Worm (Caenorhabditis elegans): ENCODE data around the gene srh-209.

DNA sequence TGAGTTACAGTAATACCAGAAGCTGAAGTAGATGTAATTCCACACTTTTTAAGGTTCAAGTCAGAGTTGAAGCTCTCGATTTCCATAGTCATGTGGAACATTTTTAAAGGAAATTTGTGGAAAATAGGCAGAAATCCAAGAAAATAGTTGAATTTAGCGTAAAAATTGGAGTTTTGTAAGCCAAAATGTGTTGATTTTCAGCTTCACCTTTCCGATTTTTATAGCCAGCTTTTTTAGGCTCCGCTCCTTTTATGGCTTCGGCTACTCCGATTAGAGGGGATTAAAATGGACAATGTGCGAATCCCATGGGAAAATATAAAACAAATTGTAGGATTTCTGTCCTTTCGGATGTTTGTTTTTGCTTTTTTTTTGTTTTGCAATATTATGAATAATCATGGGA is 36.3 kb downstream of the srh-209 start, which contains the start of gene C08E8.6:
- TF ChIP-seq T22C8.4 (GFP tag; IDR thresholded peaks at IDR 0.05) (no peak), ztf-23 (GFP tag; IDR thresholded peaks at IDR 0.05) (no peak), ref-1 (GFP tag; conservative IDR thresholded peaks at IDR 0.05) (no peak), med-1 (GFP tag; optimal IDR thresholded peaks at IDR 0.05; ENCODE audit: insufficient read depth) (no peak), flt-1 (GFP tag; IDR thresholded peaks at IDR 0.05) (no peak), tab-1 (GFP tag; IDR thresholded peaks at IDR 0.05) (no peak), ztf-29 (GFP tag; IDR thresholded peaks at IDR 0.05) (no peak), cog-1 (tag; optimal IDR thresholded peaks at IDR 0.05) (no peak), klf-2 (GFP tag; conservative IDR thresholded peaks at IDR 0.05) (no peak)
